Fruit fly (Drosophila melanogaster): ENCODE measurements around the gene CG33912.

Gene CG33912

dm6 chr3L:20785742-20786427 is 30.4 kb upstream of the CG33912 start, which contains the start of gene Pcif1 (continued):
- TF ChIP-seq CG7786 (GFP tag; optimal IDR thresholded peaks at IDR 0.05): no peak
- no peak for TF ChIP-seq CG13424 (tag; optimal IDR thresholded peaks at IDR 0.05)
- no peak for TF ChIP-seq CG10543 (GFP tag; optimal IDR thresholded peaks at IDR 0.05)
- TF ChIP-seq dimm (GFP tag; IDR thresholded peaks at IDR 0.05): no peak
- no peak for TF ChIP-seq org-1 (GFP tag; optimal IDR thresholded peaks at IDR 0.05)
- TF ChIP-seq Adf1 (GFP tag; IDR thresholded peaks at IDR 0.05): peak; percentile 15; the same call in 1 of the 2 replicates
- no peak for TF ChIP-seq Eip74EF (GFP tag; optimal IDR thresholded peaks at IDR 0.05)
- peak; percentile 33 for TF ChIP-seq mirr (GFP tag; optimal IDR thresholded peaks at IDR 0.05)
- TF ChIP-seq ftz-f1 (GFP tag; optimal IDR thresholded peaks at IDR 0.05): no peak
- no peak for TF ChIP-seq maf-S (GFP tag; optimal IDR thresholded peaks at IDR 0.05)
- TF ChIP-seq CrebB (tag; optimal IDR thresholded peaks at IDR 0.05): no peak
- no peak for TF ChIP-seq CG12942 (GFP tag; optimal IDR thresholded peaks at IDR 0.05)
- no peak for TF ChIP-seq twi (tag; optimal IDR thresholded peaks at IDR 0.05)
- no peak for TF ChIP-seq CG4730 (GFP tag; IDR thresholded peaks at IDR 0.05)
- peak; percentile 99 for TF ChIP-seq vnd (GFP tag; IDR thresholded peaks at IDR 0.05; ENCODE audit: partially characterized antibody)
- no peak for TF ChIP-seq CG17385 (GFP tag; optimal IDR thresholded peaks at IDR 0.05)
- peak; percentile 61 for TF ChIP-seq CG14710 (tag; optimal IDR thresholded peaks at IDR 0.05)
- no peak for TF ChIP-seq CG17359 (tag; optimal IDR thresholded peaks at IDR 0.05)
- no peak for TF ChIP-seq Xbp1 (GFP tag; optimal IDR thresholded peaks at IDR 0.05)
- no peak for TF ChIP-seq abd-A (tag; optimal IDR thresholded peaks at IDR 0.05)
- TF ChIP-seq CG30403 (GFP tag; optimal IDR thresholded peaks at IDR 0.05): no peak
- peak; percentile 15; the same call in 1 of the 2 replicates for TF ChIP-seq onecut (GFP tag; IDR thresholded peaks at IDR 0.05)
- peak; percentile 53; the same call in 2 of the 3 replicates for TF ChIP-seq zfh1 (GFP tag; IDR thresholded peaks at IDR 0.05)
- TF ChIP-seq Med (GFP tag): peak; percentile 82
- TF ChIP-seq zen (tag; optimal IDR thresholded peaks at IDR 0.05): no peak
- peak; percentile 81 for TF ChIP-seq pzg (GFP tag; optimal IDR thresholded peaks at IDR 0.05)
- TF ChIP-seq CG4328 (GFP tag; optimal IDR thresholded peaks at IDR 0.05): no peak
- TF ChIP-seq CG34224 (GFP tag; IDR thresholded peaks at IDR 0.05; ENCODE audit: partially characterized antibody): peak; percentile 99
- TF ChIP-seq dmrt99B (tag; optimal IDR thresholded peaks at IDR 0.05): no peak
- TF ChIP-seq CG15073 (GFP tag; optimal IDR thresholded peaks at IDR 0.05): no peak
- TF ChIP-seq kah (GFP tag; optimal IDR thresholded peaks at IDR 0.05): peak; percentile 1
- TF ChIP-seq Kr (GFP tag; optimal IDR thresholded peaks at IDR 0.05): no peak
- TF ChIP-seq fru (optimal IDR thresholded peaks at IDR 0.05): no peak
- no peak for TF ChIP-seq CG7928 (GFP tag; optimal IDR thresholded peaks at IDR 0.05)
- no peak for TF ChIP-seq CG2678 (tag; optimal IDR thresholded peaks at IDR 0.05)
- TF ChIP-seq CG42726 (GFP tag; IDR thresholded peaks at IDR 0.05; ENCODE audit: partially characterized antibody): peak; percentile 99
- TF ChIP-seq CG3281 (GFP tag; optimal IDR thresholded peaks at IDR 0.05): no peak
- no peak for TF ChIP-seq CG16863 (GFP tag; optimal IDR thresholded peaks at IDR 0.05)
- peak; percentile 67 for TF ChIP-seq sens (GFP tag)
- TF ChIP-seq CG1647 (GFP tag; optimal IDR thresholded peaks at IDR 0.05): no peak
- no peak for TF ChIP-seq CG11456 (GFP tag; IDR thresholded peaks at IDR 0.05)
- TF ChIP-seq ind (GFP tag; optimal IDR thresholded peaks at IDR 0.05): no peak
- TF ChIP-seq Dll (GFP tag; IDR thresholded peaks at IDR 0.05; ENCODE audit: partially characterized antibody): peak; percentile 98
- peak; percentile 39 for TF ChIP-seq Sry-β (GFP tag; optimal IDR thresholded peaks at IDR 0.05)
- TF ChIP-seq Spps (tag; optimal IDR thresholded peaks at IDR 0.05): no peak
- no peak for TF ChIP-seq wdn (GFP tag; IDR thresholded peaks at IDR 0.05)
- TF ChIP-seq slou (GFP tag; optimal IDR thresholded peaks at IDR 0.05): no peak
- TF ChIP-seq grn (GFP tag; optimal IDR thresholded peaks at IDR 0.05): no peak
- TF ChIP-seq disco-r (GFP tag; optimal IDR thresholded peaks at IDR 0.05): no peak
- TF ChIP-seq CG4617 (GFP tag; optimal IDR thresholded peaks at IDR 0.05; ENCODE audit: borderline replicate concordance): peak; percentile 44

Measured in whole organism, embryonic.